Fruit fly (Drosophila melanogaster): ENCODE data around the gene Usp47.

Gene Usp47

DNA sequence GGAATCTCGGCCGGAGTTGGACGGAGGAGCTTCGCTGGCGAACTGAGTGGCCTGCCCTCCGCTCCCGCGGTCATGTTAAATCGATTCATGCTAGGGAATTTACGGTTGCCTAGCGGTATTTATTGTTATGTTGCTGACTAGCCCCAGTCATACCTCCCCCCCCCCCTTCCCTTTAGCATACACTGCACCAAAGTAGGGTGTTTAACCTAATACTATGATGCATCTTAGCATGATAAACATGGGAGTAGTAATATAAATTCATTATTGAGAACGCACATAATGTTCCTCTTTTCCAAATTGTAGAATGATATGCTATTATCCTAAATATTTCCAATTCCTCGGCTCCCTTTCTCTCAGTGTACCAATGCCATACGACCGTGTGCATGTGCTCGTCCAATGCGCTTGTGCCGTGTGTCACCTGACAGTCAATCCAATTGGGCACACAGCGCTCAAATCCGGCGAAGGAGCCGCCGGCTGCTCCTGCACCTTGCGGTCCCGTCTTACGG, 43.8 kb downstream of the Usp47 start, which contains the start of gene Tektin-C (continued):
- TF ChIP-seq CG12744 (GFP tag; optimal IDR thresholded peaks at IDR 0.05) (no peak), btn (GFP tag; optimal IDR thresholded peaks at IDR 0.05) (no peak), dysf (GFP tag; IDR thresholded peaks at IDR 0.05) (peak; percentile 45; the same call in 1 of the 3 replicates), CG15479 (GFP tag; optimal IDR thresholded peaks at IDR 0.05) (no peak), Drgx (GFP tag; IDR thresholded peaks at IDR 0.05) (no peak), CG13296 (GFP tag; optimal IDR thresholded peaks at IDR 0.05) (no peak), HHEX (GFP tag; optimal IDR thresholded peaks at IDR 0.05) (no peak), trem (tag; optimal IDR thresholded peaks at IDR 0.05) (no peak), Hr39 (optimal IDR thresholded peaks at IDR 0.05) (no peak), CG10274 (GFP tag; optimal IDR thresholded peaks at IDR 0.05) (no peak), slbo (GFP tag; IDR thresholded peaks at IDR 0.05) (0 out of 2 replicates have a peak, but pooled peaks have one; percentile 27), CG12659 (GFP tag; optimal IDR thresholded peaks at IDR 0.05) (no peak), tx (GFP tag; optimal IDR thresholded peaks at IDR 0.05) (no peak), Aef1 (GFP tag; IDR thresholded peaks at IDR 0.05) (no peak), CG14667 (GFP tag; IDR thresholded peaks at IDR 0.05) (no peak), CG6654 (GFP tag; optimal IDR thresholded peaks at IDR 0.05) (no peak), CG10267 (tag; optimal IDR thresholded peaks at IDR 0.05) (no peak), CG11085 (GFP tag; IDR thresholded peaks at IDR 0.05) (no peak), Stat92E (GFP tag; optimal IDR thresholded peaks at IDR 0.05) (no peak), CG7839 (tag; optimal IDR thresholded peaks at IDR 0.05) (no peak), sens-2 (GFP tag; IDR thresholded peaks at IDR 0.05) (no peak), otp (GFP tag; IDR thresholded peaks at IDR 0.05) (no peak), ci (GFP tag; IDR thresholded peaks at IDR 0.05) (peak; percentile 70; the same call in 2 of the 3 replicates), CG4854 (GFP tag; optimal IDR thresholded peaks at IDR 0.05) (no peak), cad (GFP tag; optimal IDR thresholded peaks at IDR 0.05) (no peak), D19A (tag; optimal IDR thresholded peaks at IDR 0.05) (no peak), crp (GFP tag; optimal IDR thresholded peaks at IDR 0.05) (no peak), CG10959 (GFP tag; IDR thresholded peaks at IDR 0.05) (0 out of 2 replicates have a peak, but pooled peaks have one; percentile 20), Hmx (GFP tag; optimal IDR thresholded peaks at IDR 0.05) (no peak), fd96Cb (tag; optimal IDR thresholded peaks at IDR 0.05) (no peak), rib (GFP tag; IDR thresholded peaks at IDR 0.05) (no peak), Dek (tag; optimal IDR thresholded peaks at IDR 0.05) (no peak), NK7.1 (GFP tag; optimal IDR thresholded peaks at IDR 0.05) (no peak), CG14050 (GFP tag; IDR thresholded peaks at IDR 0.05) (peak; percentile 10; the same call in 1 of the 3 replicates), CTCF (GFP tag; optimal IDR thresholded peaks at IDR 0.05) (no peak), Gsc (GFP tag; IDR thresholded peaks at IDR 0.05) (peak; percentile 23; the same call in 1 of the 2 replicates), H15 (GFP tag; IDR thresholded peaks at IDR 0.05) (peak; percentile 51; the same call in 1 of the 3 replicates), Camta (GFP tag; optimal IDR thresholded peaks at IDR 0.05) (no peak), CG15011 (GFP tag; optimal IDR thresholded peaks at IDR 0.05) (no peak), CG33213 (GFP tag; optimal IDR thresholded peaks at IDR 0.05) (no peak), lmd (GFP tag; IDR thresholded peaks at IDR 0.05) (peak; percentile 43), Hey (tag; optimal IDR thresholded peaks at IDR 0.05) (no peak), ac (GFP tag; optimal IDR thresholded peaks at IDR 0.05) (no peak), Doc2 (GFP tag; IDR thresholded peaks at IDR 0.05) (no peak), CG6272 (GFP tag; IDR thresholded peaks at IDR 0.05) (no peak), caup (GFP tag; optimal IDR thresholded peaks at IDR 0.05; ENCODE audit: severe bottlenecking) (no peak), fu2 (GFP tag; optimal IDR thresholded peaks at IDR 0.05) (no peak), Fer1 (GFP tag; optimal IDR thresholded peaks at IDR 0.05) (no peak), CG10431 (GFP tag; optimal IDR thresholded peaks at IDR 0.05) (no peak), zfh1 (GFP tag; IDR thresholded peaks at IDR 0.05) (0 out of 3 replicates have a peak, but pooled peaks have one; percentile 25), z (GFP tag; IDR thresholded peaks at IDR 0.05) (no peak), CG32767 (GFP tag; IDR thresholded peaks at IDR 0.05) (no peak), ind (GFP tag; optimal IDR thresholded peaks at IDR 0.05) (no peak)

All from whole organism, embryonic.